Fruit fly (Drosophila melanogaster): ENCODE results near the gene sicily.

sicily gene

dm6 chrX:11875146-11875830 lies 16.2 kb upstream of the sicily start:
- TF ChIP-seq CG17801 (GFP tag; optimal IDR thresholded peaks at IDR 0.05; ENCODE audit: partially characterized antibody) = peak; percentile 3

- TF ChIP-seq CG17801 (GFP tag; optimal IDR thresholded peaks at IDR 0.05; ENCODE audit: partially characterized antibody) = no peak
Observed at dm6 chrX:11877165-11877564, 14.4 kb upstream of the sicily start, which contains the start of gene CG10352. Gene CG10352, minus strand, starts transcription at chrX:11877168.

dm6 chrX:11881686-11882085 lies 9.8 kb upstream of the sicily start:
- TF ChIP-seq CG17801 (GFP tag; optimal IDR thresholded peaks at IDR 0.05; ENCODE audit: partially characterized antibody) = no peak

DNA sequence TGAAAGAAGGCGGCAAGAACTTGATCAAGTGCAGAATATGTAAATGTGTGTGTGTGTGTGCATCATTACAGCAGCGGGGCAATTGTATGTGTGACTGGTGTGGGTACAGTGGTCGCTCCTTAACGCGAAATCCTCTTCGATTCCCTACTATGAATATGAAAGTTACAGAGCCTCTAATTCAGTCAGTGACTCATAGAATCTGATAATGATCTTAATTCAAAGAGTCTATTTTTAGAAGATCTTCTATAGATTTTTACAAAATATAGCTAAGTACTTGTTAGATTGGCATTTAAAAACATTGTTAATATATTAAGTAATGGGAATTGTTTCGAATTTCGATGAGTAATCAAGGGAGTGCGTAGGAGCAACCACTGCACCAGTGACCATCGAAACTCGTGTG lies 9.1 kb upstream of the sicily start:
- TF ChIP-seq CG17801 (GFP tag; optimal IDR thresholded peaks at IDR 0.05; ENCODE audit: partially characterized antibody) = peak; percentile 13

DNA sequence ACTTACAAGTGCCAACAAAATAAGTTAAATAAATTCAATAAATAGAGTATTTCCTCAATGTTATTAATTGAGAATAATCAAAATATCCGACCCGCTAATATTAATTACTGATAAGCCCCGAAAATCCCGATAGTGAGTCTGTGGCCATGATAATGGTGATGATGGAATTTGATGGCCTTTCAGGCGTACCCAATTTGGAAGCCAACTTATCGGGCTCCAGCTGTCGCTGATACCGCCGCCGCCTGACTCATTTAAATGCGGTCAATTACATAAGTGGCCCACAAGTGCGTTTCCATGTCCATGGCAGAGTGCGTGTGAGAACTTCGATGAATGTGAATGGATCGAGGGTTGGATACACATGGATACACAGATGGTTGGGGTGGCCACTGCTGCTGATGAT lies 7.4 kb upstream of the sicily start:
- no peak for TF ChIP-seq CG17801 (GFP tag; optimal IDR thresholded peaks at IDR 0.05; ENCODE audit: partially characterized antibody)

- no peak for TF ChIP-seq CG17801 (GFP tag; optimal IDR thresholded peaks at IDR 0.05; ENCODE audit: partially characterized antibody)
Observed at dm6 chrX:11885356-11885755, 6.2 kb upstream of the sicily start.

dm6 chrX:11886976-11887375 lies 4.6 kb upstream of the sicily start, which contains the start of the genes CG10353 and SelG:
Gene CG10353, minus strand, starts transcription at chrX:11887162.
Gene SelG, plus strand, starts transcription at chrX:11887284.
- TF ChIP-seq CG17801 (GFP tag; optimal IDR thresholded peaks at IDR 0.05; ENCODE audit: partially characterized antibody) = peak; percentile 71

- TF ChIP-seq CG17801 (GFP tag; optimal IDR thresholded peaks at IDR 0.05; ENCODE audit: partially characterized antibody) = peak; percentile 33
Observed at dm6 chrX:11888142-11888541, 3.4 kb upstream of the sicily start, which contains the start of gene CG1840. Gene CG1840, plus strand, starts transcription at chrX:11888352.

dm6 chrX:11893643-11894042 lies 2.1 kb downstream of the sicily start, which contains the start of gene wisp:
Gene wisp, plus strand, starts transcription at chrX:11893943.
- no peak for TF ChIP-seq CG17801 (GFP tag; optimal IDR thresholded peaks at IDR 0.05; ENCODE audit: partially characterized antibody)

DNA sequence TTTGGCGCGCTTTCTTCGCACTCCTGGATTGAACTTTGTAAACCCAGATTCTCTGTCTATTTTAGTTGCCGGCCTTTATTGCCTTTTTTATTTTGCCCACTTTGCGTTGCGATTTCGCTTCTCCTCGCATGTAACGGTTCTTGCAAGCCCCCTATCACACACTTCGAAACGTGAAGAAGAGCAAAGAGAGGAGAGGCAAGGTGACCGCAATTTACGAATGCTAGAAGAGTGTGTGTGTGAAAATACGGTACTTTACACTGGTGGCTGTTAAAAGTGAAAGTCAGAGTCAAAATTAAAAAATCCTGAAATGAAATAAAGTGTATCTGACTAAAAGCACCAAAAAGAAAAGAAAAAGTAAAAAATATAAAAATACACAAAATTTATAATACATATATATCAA lies 2.7 kb downstream of the sicily start:
- TF ChIP-seq CG17801 (GFP tag; optimal IDR thresholded peaks at IDR 0.05; ENCODE audit: partially characterized antibody) = no peak

dm6 chrX:11895141-11895540 lies 3.6 kb downstream of the sicily start:
- TF ChIP-seq CG17801 (GFP tag; optimal IDR thresholded peaks at IDR 0.05; ENCODE audit: partially characterized antibody) = no peak

DNA sequence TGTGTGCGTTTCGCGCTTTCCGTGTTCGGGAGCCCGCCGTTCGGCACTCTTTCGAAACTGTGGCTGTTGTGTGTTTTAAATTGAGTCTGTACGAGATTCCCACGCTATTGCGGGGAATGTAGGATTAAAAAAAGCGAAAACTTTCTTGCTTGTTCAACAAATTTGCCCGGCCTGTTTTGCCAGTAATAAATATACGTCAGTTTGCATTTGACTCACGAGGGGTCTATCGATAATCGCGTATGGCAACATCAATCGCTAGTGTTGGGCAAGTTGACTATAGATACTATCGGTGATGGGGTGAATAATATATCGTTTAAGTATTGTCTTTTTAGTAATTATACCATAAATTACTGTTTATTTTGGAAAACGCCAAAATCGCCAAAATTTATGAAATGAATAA lies 13.6 kb downstream of the sicily start, which contains the start of gene Upf1:
Gene Upf1 (minus strand): TSS at position 228 of the 400 bp plus-strand sequence.
- peak; percentile 57 for TF ChIP-seq CG17801 (GFP tag; optimal IDR thresholded peaks at IDR 0.05; ENCODE audit: partially characterized antibody)

dm6 chrX:11906818-11907281 lies 15.3 kb downstream of the sicily start, which contains the start of gene CG43156:
Gene CG43156, minus strand, starts transcription at chrX:11906868.
- TF ChIP-seq CG17801 (GFP tag; optimal IDR thresholded peaks at IDR 0.05; ENCODE audit: partially characterized antibody) = peak; percentile 11

dm6 chrX:11913581-11913980 lies 22.0 kb downstream of the sicily start:
- TF ChIP-seq CG17801 (GFP tag; optimal IDR thresholded peaks at IDR 0.05; ENCODE audit: partially characterized antibody) = no peak

DNA sequence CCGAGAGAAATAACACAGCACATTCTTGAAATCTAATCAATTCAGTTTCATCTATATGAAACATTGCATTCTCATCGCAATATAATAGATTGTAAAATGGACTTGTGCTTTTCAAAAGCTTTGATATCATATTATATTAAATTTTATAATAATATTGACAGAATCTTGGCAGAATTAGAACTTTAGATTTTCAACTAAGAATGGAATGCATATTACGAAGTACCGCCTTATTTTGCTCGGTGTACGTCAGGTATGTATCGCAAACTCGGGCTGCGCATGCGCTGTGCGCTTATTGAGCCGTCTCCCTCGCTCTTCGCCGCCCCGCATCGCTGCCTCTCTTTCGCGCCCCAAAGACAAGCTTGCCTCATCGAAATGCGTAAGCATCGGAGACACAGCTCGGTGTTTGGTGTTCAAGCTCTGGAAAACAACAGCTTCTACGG lies 23.6 kb downstream of the sicily start:
- peak; percentile 35 for TF ChIP-seq CG17801 (GFP tag; optimal IDR thresholded peaks at IDR 0.05; ENCODE audit: partially characterized antibody)

DNA sequence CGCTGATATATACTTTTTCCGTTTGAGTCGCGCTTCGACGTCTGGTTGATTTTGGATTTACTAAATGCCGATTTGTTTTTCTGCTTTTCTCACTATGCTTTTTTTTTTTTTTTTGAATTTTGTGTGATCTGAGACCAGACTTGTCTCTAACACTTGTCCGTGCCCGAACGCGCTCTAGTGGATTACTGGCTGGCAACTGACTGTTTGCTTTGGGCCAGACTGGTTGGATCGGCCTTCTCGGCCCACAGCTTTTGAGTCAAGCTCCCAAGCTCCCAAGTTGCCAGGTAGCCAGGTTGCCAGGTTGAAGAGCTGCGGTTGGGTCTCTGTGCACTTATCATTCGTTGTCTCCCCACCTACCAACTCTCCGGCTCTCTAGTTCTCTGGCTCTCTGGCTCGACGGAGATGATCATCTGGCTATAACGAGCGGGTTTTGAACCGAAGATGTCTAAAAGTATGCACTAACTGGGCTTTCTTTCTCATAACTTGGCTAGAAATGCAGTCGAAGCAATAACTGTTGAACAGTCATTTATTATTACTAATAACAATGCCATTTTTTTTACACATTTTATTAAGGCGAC lies 25.6 kb downstream of the sicily start, which contains the start of gene pot:
Gene pot (minus strand): TSS at position 205 of the 578 bp plus-strand sequence.
- TF ChIP-seq CG17801 (GFP tag; optimal IDR thresholded peaks at IDR 0.05; ENCODE audit: partially characterized antibody) = peak; percentile 25

Data from ovary, adult (tissue).